In genomic region chr3R:24130080-24130479, dm6 we compare ENCODE assay signal across 3 fruit fly cellular contexts.
TF ChIP-seq lines count a peak whose summit lies in the region.

TSS of gene GatB (minus strand) at chr3R:24130255.
TSS of gene Tsc1 (plus strand) at chr3R:24130307.

- no peak for TF ChIP-seq CTCF in whole organism, embryonic (GFP tag; optimal IDR thresholded peaks at IDR 0.05; lab: Kevin White, UChicago)

TF ChIP-seq in whole organism, adult, 20 proteins besides CTCF, POLR2A, EP300 and RAD21:
- peak; percentile 14 for TF ChIP-seq cic (GFP tag; optimal IDR thresholded peaks at IDR 0.05; lab: Kevin White, UChicago)
- TF ChIP-seq Crg-1 (GFP tag; optimal IDR thresholded peaks at IDR 0.05; lab: Kevin White, UChicago): no peak
- TF ChIP-seq Hr96 (GFP tag; optimal IDR thresholded peaks at IDR 0.05; lab: Kevin White, UChicago): no peak
- no peak for TF ChIP-seq CG11617 (GFP tag; optimal IDR thresholded peaks at IDR 0.05; lab: Kevin White, UChicago)
- TF ChIP-seq CG7045 (GFP tag; optimal IDR thresholded peaks at IDR 0.05; lab: Kevin White, UChicago): no peak
- TF ChIP-seq cnc (optimal IDR thresholded peaks at IDR 0.05; lab: Kevin White, UChicago): no peak
- peak; percentile 21 for TF ChIP-seq tj (GFP tag; optimal IDR thresholded peaks at IDR 0.05; lab: Kevin White, UChicago)
- peak; percentile 62 for TF ChIP-seq bab1 (GFP tag; optimal IDR thresholded peaks at IDR 0.05; lab: Kevin White, UChicago)

TF ChIP-seq in whole organism, embryonic, 481 proteins besides CTCF, POLR2A, EP300 and RAD21 (continues in another document):
- TF ChIP-seq pum (GFP tag; optimal IDR thresholded peaks at IDR 0.05; lab: Kevin White, UChicago): no peak
- TF ChIP-seq CG10462 (GFP tag; optimal IDR thresholded peaks at IDR 0.05; lab: Kevin White, UChicago): no peak
- TF ChIP-seq Xbp1 (GFP tag; optimal IDR thresholded peaks at IDR 0.05; lab: Kevin White, UChicago): no peak
- no peak for TF ChIP-seq pho (GFP tag; optimal IDR thresholded peaks at IDR 0.05; lab: Kevin White, UChicago)
- TF ChIP-seq Drgx (GFP tag; IDR thresholded peaks at IDR 0.05; lab: Robert Waterston, UW): no peak
- TF ChIP-seq grn (GFP tag; optimal IDR thresholded peaks at IDR 0.05; lab: Kevin White, UChicago): peak; percentile 81
- TF ChIP-seq scrt (GFP tag; optimal IDR thresholded peaks at IDR 0.05; lab: Kevin White, UChicago): no peak
- TF ChIP-seq Spps (tag; optimal IDR thresholded peaks at IDR 0.05; lab: Kevin White, UChicago): no peak
- TF ChIP-seq salm (tag; optimal IDR thresholded peaks at IDR 0.05; lab: Kevin White, UChicago): no peak
- TF ChIP-seq Bteb2 (GFP tag; optimal IDR thresholded peaks at IDR 0.05; lab: Kevin White, UChicago): no peak
- TF ChIP-seq CG8281 (tag; optimal IDR thresholded peaks at IDR 0.05; lab: Kevin White, UChicago): no peak
- no peak for TF ChIP-seq lab (GFP tag; optimal IDR thresholded peaks at IDR 0.05; lab: Kevin White, UChicago)
- TF ChIP-seq CG11696 (GFP tag; IDR thresholded peaks at IDR 0.05; lab: Robert Waterston, UW): no peak
- TF ChIP-seq CG1529 (GFP tag; optimal IDR thresholded peaks at IDR 0.05; lab: Kevin White, UChicago): no peak
- no peak for TF ChIP-seq mam (GFP tag; optimal IDR thresholded peaks at IDR 0.05; lab: Kevin White, UChicago)
- TF ChIP-seq CkIIα-i1 (GFP tag; IDR thresholded peaks at IDR 0.05; lab: Robert Waterston, UW): no peak
- no peak for TF ChIP-seq hth (optimal IDR thresholded peaks at IDR 0.05; lab: Kevin White, UChicago)
- no peak for TF ChIP-seq shn (GFP tag; optimal IDR thresholded peaks at IDR 0.05; lab: Kevin White, UChicago)
- peak; percentile 72 for TF ChIP-seq E2f2 (GFP tag; IDR thresholded peaks at IDR 0.05; lab: Robert Waterston, UW)
- TF ChIP-seq Bdp1 (GFP tag; optimal IDR thresholded peaks at IDR 0.05; lab: Kevin White, UChicago): no peak
- no peak for TF ChIP-seq fd64A (GFP tag; optimal IDR thresholded peaks at IDR 0.05; lab: Kevin White, UChicago)
- no peak for TF ChIP-seq CG1647 (GFP tag; optimal IDR thresholded peaks at IDR 0.05; lab: Kevin White, UChicago)
- no peak for TF ChIP-seq Kr (GFP tag; optimal IDR thresholded peaks at IDR 0.05; lab: Kevin White, UChicago)
- no peak for TF ChIP-seq Tbp (GFP tag; optimal IDR thresholded peaks at IDR 0.05; lab: Kevin White, UChicago)
- TF ChIP-seq CG17568 (GFP tag; optimal IDR thresholded peaks at IDR 0.05; lab: Kevin White, UChicago): no peak
- no peak for TF ChIP-seq CG13296 (GFP tag; optimal IDR thresholded peaks at IDR 0.05; lab: Kevin White, UChicago)
- TF ChIP-seq sim (GFP tag; IDR thresholded peaks at IDR 0.05; lab: Robert Waterston, UW): no peak
- no peak for TF ChIP-seq org-1 (GFP tag; optimal IDR thresholded peaks at IDR 0.05; lab: Kevin White, UChicago)
- TF ChIP-seq ham (GFP tag; IDR thresholded peaks at IDR 0.05; lab: Robert Waterston, UW): no peak
- no peak for TF ChIP-seq Nf-YC (tag; optimal IDR thresholded peaks at IDR 0.05; lab: Kevin White, UChicago)
- TF ChIP-seq gcm (GFP tag; optimal IDR thresholded peaks at IDR 0.05; lab: Kevin White, UChicago): no peak
- no peak for TF ChIP-seq D19B (GFP tag; optimal IDR thresholded peaks at IDR 0.05; lab: Kevin White, UChicago)
- TF ChIP-seq dimm (GFP tag; IDR thresholded peaks at IDR 0.05; lab: Robert Waterston, UW): no peak
- TF ChIP-seq HHEX (GFP tag; optimal IDR thresholded peaks at IDR 0.05; lab: Kevin White, UChicago): no peak
- no peak for TF ChIP-seq CG9797 (GFP tag; optimal IDR thresholded peaks at IDR 0.05; lab: Kevin White, UChicago)
- TF ChIP-seq Six4 (GFP tag; optimal IDR thresholded peaks at IDR 0.05; lab: Kevin White, UChicago): no peak
- TF ChIP-seq Fer3 (tag; optimal IDR thresholded peaks at IDR 0.05; lab: Kevin White, UChicago): no peak
- TF ChIP-seq Bgb (GFP tag; IDR thresholded peaks at IDR 0.05; lab: Robert Waterston, UW; ENCODE audit: partially characterized antibody): peak; percentile 62
- TF ChIP-seq CG9876 (GFP tag; optimal IDR thresholded peaks at IDR 0.05; lab: Kevin White, UChicago): no peak
- TF ChIP-seq slp2 (GFP tag; optimal IDR thresholded peaks at IDR 0.05; lab: Kevin White, UChicago): no peak
- no peak for TF ChIP-seq Abd-B (GFP tag; optimal IDR thresholded peaks at IDR 0.05; lab: Kevin White, UChicago)
- TF ChIP-seq Blimp-1 (GFP tag; optimal IDR thresholded peaks at IDR 0.05; lab: Kevin White, UChicago): no peak
- TF ChIP-seq wor (GFP tag; IDR thresholded peaks at IDR 0.05; lab: Robert Waterston, UW): no peak
- no peak for TF ChIP-seq CG18764 (GFP tag; optimal IDR thresholded peaks at IDR 0.05; lab: Kevin White, UChicago)
- TF ChIP-seq pfk (GFP tag; optimal IDR thresholded peaks at IDR 0.05; lab: Kevin White, UChicago): no peak
- no peak for TF ChIP-seq Deaf1 (tag; optimal IDR thresholded peaks at IDR 0.05; lab: Kevin White, UChicago)

TF ChIP-seq in whole organism, wandering third instar larva, 38 proteins besides CTCF, POLR2A, EP300 and RAD21:
- TF ChIP-seq Hr78 (GFP tag; optimal IDR thresholded peaks at IDR 0.05; lab: Kevin White, UChicago): no peak
- TF ChIP-seq Rel (GFP tag; optimal IDR thresholded peaks at IDR 0.05; lab: Kevin White, UChicago): no peak
- peak; percentile 39 for TF ChIP-seq Rel (tag; optimal IDR thresholded peaks at IDR 0.05; lab: Kevin White, UChicago)
